Fruit fly (Drosophila melanogaster): Measurements from ENCODE around the gene Sfp36F.

- TF ChIP-seq Hr78 (GFP tag; optimal IDR thresholded peaks at IDR 0.05) (no peak), lola (GFP tag; optimal IDR thresholded peaks at IDR 0.05) (no peak), sv (GFP tag; optimal IDR thresholded peaks at IDR 0.05) (no peak), psq (GFP tag; optimal IDR thresholded peaks at IDR 0.05) (no peak), Dfd (GFP tag; optimal IDR thresholded peaks at IDR 0.05) (no peak), h (GFP tag; optimal IDR thresholded peaks at IDR 0.05) (no peak), CG9705 (GFP tag; optimal IDR thresholded peaks at IDR 0.05) (no peak)
Measured at dm6 chr2L:18320933-18321332, 28.6 kb downstream of the Sfp36F start.

Measured in whole organism, wandering third instar larva.